Worm (Caenorhabditis elegans) whole organism, mixed stage, embryonic: Measurements from ENCODE around the gene zig-10.

Experiments
- ces-1 ChIP-seq: fragments of 150-350 bp; optimal IDR thresholded peaks from 2 replicates; lab custom pipeline; 2014; ENCODE audit warnings: missing biosample characterization, missing genetic modification reagents, missing genetic modification characterization
- elt-3 ChIP-seq: fragments of 150-350 bp; optimal IDR thresholded peaks from 2 replicates; lab custom pipeline; 2014; ENCODE audit warnings: missing biosample characterization, missing genetic modification characterization

DNA sequence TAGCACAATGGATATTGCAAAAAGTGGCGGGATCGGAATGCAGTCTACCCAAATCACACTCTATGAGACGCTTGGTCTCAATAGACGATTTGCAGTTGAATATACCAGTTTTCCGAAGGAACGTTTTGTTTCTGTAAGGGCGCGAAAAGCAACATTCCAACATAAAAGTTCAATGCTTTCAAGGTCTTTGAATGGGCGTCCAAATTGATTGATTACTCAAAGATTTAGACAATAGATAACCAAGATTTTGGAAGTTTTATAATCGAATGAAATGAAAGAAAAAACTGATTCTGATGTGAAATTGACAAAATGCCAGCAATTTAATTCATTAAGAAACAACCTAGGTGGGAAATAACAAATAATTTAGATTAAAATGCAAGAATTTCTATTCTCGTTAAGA is 20.7 kb downstream of the zig-10 start:
- TF ChIP-seq elt-3 (tag; lab: Kevin White, UChicago) (no peak), ces-1 (GFP tag; lab: Kevin White, UChicago) (no peak)
